Worm (Caenorhabditis elegans): ENCODE results near the gene htas-1.

ce11 chrIV:9692874-9693273, 9.5 kb upstream of the htas-1 start, which contains the start of gene twk-9:
- TF ChIP-seq sptf-1 (tag; optimal IDR thresholded peaks at IDR 0.05) (no peak), ztf-11 (tag; optimal IDR thresholded peaks at IDR 0.05) (no peak), nhr-12 (tag; optimal IDR thresholded peaks at IDR 0.05) (no peak), blmp-1 (tag; optimal IDR thresholded peaks at IDR 0.05) (no peak), unc-62 (GFP tag; optimal IDR thresholded peaks at IDR 0.05) (no peak), nhr-237 (tag; optimal IDR thresholded peaks at IDR 0.05) (no peak), nhr-28 (tag; optimal IDR thresholded peaks at IDR 0.05) (no peak), unc-39 (tag; optimal IDR thresholded peaks at IDR 0.05) (no peak), mep-1 (tag; optimal IDR thresholded peaks at IDR 0.05) (no peak), elt-3 (tag; optimal IDR thresholded peaks at IDR 0.05) (no peak), elt-1 (tag; optimal IDR thresholded peaks at IDR 0.05; ENCODE audit: borderline replicate concordance, insufficient read depth) (no peak), snpc-4 (tag; optimal IDR thresholded peaks at IDR 0.05) (no peak), pha-4 (tag; optimal IDR thresholded peaks at IDR 0.05) (no peak)

Data from whole organism, mixed stage, embryonic.